Fruit fly (Drosophila melanogaster) whole organism, embryonic: Measurements from ENCODE around the gene CG9590.
A peak's percentile ranks its signal among the peaks of the same experiment; 100 is the strongest.

Experiments
- Abd-B ChIP-seq: fragments of 200-800 bp; sonication (Bioruptor generic); optimal IDR thresholded peaks from 2 replicates; lab custom pipeline; 2018; ENCODE audit warnings: missing biosample characterization, mild to moderate bottlenecking, missing genetic modification characterization, moderate library complexity
- Antp ChIP-seq: fragments of 200-800 bp; sonication (Bioruptor generic); optimal IDR thresholded peaks from 3 replicates; lab custom pipeline; 2016; ENCODE audit warnings: missing biosample characterization, missing genetic modification characterization
- B-H2 ChIP-seq: fragments of 200-800 bp; sonication (Bioruptor generic); optimal IDR thresholded peaks from 2 replicates; lab custom pipeline; 2018; ENCODE audit warnings: missing biosample characterization, mild to moderate bottlenecking, missing genetic modification characterization
- CG12299 ChIP-seq: fragments of 200-800 bp; sonication (Bioruptor generic); optimal IDR thresholded peaks from 2 replicates; lab custom pipeline; 2018; ENCODE audit warnings: missing biosample characterization, mild to moderate bottlenecking, missing genetic modification characterization
- CG12659 ChIP-seq: fragments of 200-800 bp; sonication (Bioruptor generic); optimal IDR thresholded peaks from 3 replicates; lab custom pipeline; 2017; ENCODE audit warnings: mild to moderate bottlenecking, missing biosample characterization, missing genetic modification reagents, missing genetic modification characterization
- CG12942 ChIP-seq: fragments of 200-800 bp; sonication (Bioruptor generic); optimal IDR thresholded peaks from 3 replicates; lab custom pipeline; 2016; ENCODE audit warnings: missing biosample characterization, missing genetic modification characterization
- CG14050 ChIP-seq: fragments of 200-800 bp; sonication (Bioruptor generic); IDR thresholded peaks from 3 replicates; pipeline ENCODE4 v1.3.6; 2022; ENCODE audit warnings: missing biosample characterization, missing genetic modification characterization
- CG17186 ChIP-seq: fragments of 200-800 bp; sonication (Bioruptor generic); optimal IDR thresholded peaks from 3 replicates; lab custom pipeline; 2017; ENCODE audit warnings: missing biosample characterization, missing genetic modification reagents, missing genetic modification characterization
- CG17802 ChIP-seq: fragments of 200-800 bp; sonication (Bioruptor generic); optimal IDR thresholded peaks from 2 replicates; lab custom pipeline; 2018; ENCODE audit warnings: missing biosample characterization, mild to moderate bottlenecking, missing genetic modification characterization, moderate library complexity
- CG17912 ChIP-seq: fragments of 200-800 bp; sonication (Bioruptor generic); optimal IDR thresholded peaks from 2 replicates; lab custom pipeline; 2018; ENCODE audit warnings: missing biosample characterization, mild to moderate bottlenecking, missing genetic modification characterization
- CG1832 ChIP-seq: fragments of 200-800 bp; sonication (Bioruptor generic); optimal IDR thresholded peaks from 2 replicates; lab custom pipeline; 2017; ENCODE audit warnings: missing biosample characterization, mild to moderate bottlenecking, missing genetic modification characterization, inconsistent platforms
- CG2120 ChIP-seq: fragments of 200-800 bp; sonication (Bioruptor generic); optimal IDR thresholded peaks from 3 replicates; lab custom pipeline; 2016; ENCODE audit warnings: missing biosample characterization, missing genetic modification characterization
- CG31441 ChIP-seq: fragments of 200-800 bp; sonication (Bioruptor generic); IDR thresholded peaks from 2 replicates; pipeline ENCODE4 v1.3.6; 2022; ENCODE audit warnings: missing biosample characterization, missing genetic modification characterization
- CG3407 ChIP-seq: fragments of 200-800 bp; sonication (Bioruptor generic); optimal IDR thresholded peaks from 2 replicates; lab custom pipeline; 2018; ENCODE audit warnings: missing biosample characterization, mild to moderate bottlenecking, missing genetic modification characterization
- CG4617 ChIP-seq: fragments of 200-800 bp; sonication (Bioruptor generic); optimal IDR thresholded peaks from 3 replicates; lab custom pipeline; 2016; ENCODE audit warnings: missing biosample characterization, missing genetic modification characterization, borderline replicate concordance
- CG4707 ChIP-seq: fragments of 200-800 bp; sonication (Bioruptor generic); optimal IDR thresholded peaks from 2 replicates; lab custom pipeline; 2018; ENCODE audit warnings: missing biosample characterization, mild to moderate bottlenecking, missing genetic modification characterization, moderate library complexity
- CG6765 ChIP-seq: fragments of 200-800 bp; sonication (Bioruptor generic); optimal IDR thresholded peaks from 3 replicates; lab custom pipeline; 2017; ENCODE audit warnings: missing biosample characterization, mild to moderate bottlenecking, missing genetic modification characterization
- CG6813 ChIP-seq: fragments of 200-800 bp; sonication (Bioruptor generic); optimal IDR thresholded peaks from 2 replicates; lab custom pipeline; 2017; ENCODE audit warnings: missing biosample characterization, missing genetic modification characterization, mild to moderate bottlenecking, moderate library complexity, missing genetic modification reagents
- CG9817 ChIP-seq: fragments of 200-800 bp; sonication (Bioruptor generic); optimal IDR thresholded peaks from 2 replicates; lab custom pipeline; 2018; ENCODE audit warnings: missing biosample characterization, mild to moderate bottlenecking, missing genetic modification characterization, moderate library complexity
- CG9932 ChIP-seq: fragments of 200-800 bp; sonication (Bioruptor generic); IDR thresholded peaks from 2 replicates; pipeline ENCODE4 v1.3.6; 2022; ENCODE audit warnings: missing biosample characterization, missing genetic modification characterization
- Dll ChIP-seq: fragments of 200-800 bp; sonication (Bioruptor generic); IDR thresholded peaks from 4 replicates; pipeline ENCODE4 v1.3.6; 2022; ENCODE audit warnings: missing biosample characterization, missing genetic modification characterization; ENCODE audit not compliant: partially characterized antibody
- ERR ChIP-seq: fragments of 200-800 bp; sonication (Bioruptor generic); optimal IDR thresholded peaks from 2 replicates; lab custom pipeline; 2016; ENCODE audit warnings: missing biosample characterization, missing genetic modification characterization
- MBD-R2 ChIP-seq: fragments of 200-800 bp; sonication (Bioruptor generic); IDR thresholded peaks from 2 replicates; pipeline ENCODE4 v1.3.6; 2022; ENCODE audit warnings: missing biosample characterization, missing genetic modification characterization
- Scr ChIP-seq: fragments of 200-800 bp; sonication (Bioruptor generic); IDR thresholded peaks from 2 replicates; pipeline ENCODE4 v1.3.6; 2022; ENCODE audit warnings: missing biosample characterization, missing genetic modification characterization; ENCODE audit not compliant: partially characterized antibody
- Sry-β ChIP-seq: fragments of 200-800 bp; sonication (Bioruptor generic); optimal IDR thresholded peaks from 2 replicates; lab custom pipeline; 2018; ENCODE audit warnings: missing biosample characterization, mild to moderate bottlenecking, missing genetic modification characterization, moderate library complexity
- aop ChIP-seq: fragments of 200-800 bp; sonication (Bioruptor generic); IDR thresholded peaks from 2 replicates; pipeline ENCODE4 v1.3.6; 2022; ENCODE audit warnings: missing biosample characterization, missing genetic modification characterization
- bsh ChIP-seq, 2 experiments: fragments of 200-800 bp; sonication (Bioruptor generic); optimal IDR thresholded peaks; 2 replicates each; lab custom pipeline; 2017 to 2018; ENCODE audit warnings: mild to moderate bottlenecking in 2 of 2, missing biosample characterization in 2 of 2, missing genetic modification characterization in 2 of 2, moderate library complexity in 1 of 2
- cad ChIP-seq: fragments of >200 bp; optimal IDR thresholded peaks from 2 replicates; lab custom pipeline; 2017; ENCODE audit warnings: missing biosample characterization, missing genetic modification characterization
- chn ChIP-seq: fragments of 200-800 bp; sonication (Bioruptor generic); optimal IDR thresholded peaks from 2 replicates; lab custom pipeline; 2016; ENCODE audit warnings: missing biosample characterization, missing genetic modification characterization
- da ChIP-seq: fragments of 200-800 bp; sonication (Bioruptor generic); optimal IDR thresholded peaks from 2 replicates; lab custom pipeline; 2016; ENCODE audit warnings: missing biosample characterization, missing genetic modification characterization
- dm ChIP-seq: fragments of 200-800 bp; sonication (Bioruptor generic); optimal IDR thresholded peaks from 3 replicates; lab custom pipeline; 2016; ENCODE audit warnings: missing biosample characterization, missing genetic modification characterization
- dpn ChIP-seq, 2 experiments: fragments of 200-800 bp; sonication (Bioruptor generic); optimal IDR thresholded peaks; 3 replicates each; lab custom pipeline; 2016; ENCODE audit warnings: missing biosample characterization in 2 of 2, missing genetic modification characterization in 2 of 2
- dysf ChIP-seq: fragments of 200-800 bp; sonication (Bioruptor generic); IDR thresholded peaks from 3 replicates; pipeline ENCODE4 v1.3.6; 2022; ENCODE audit warnings: missing biosample characterization, missing genetic modification characterization
- ems ChIP-seq: fragments of 200-800 bp; sonication (Bioruptor generic); optimal IDR thresholded peaks from 3 replicates; lab custom pipeline; 2016; ENCODE audit warnings: missing biosample characterization, missing genetic modification characterization
- gfzf ChIP-seq: fragments of 200-800 bp; sonication (Bioruptor generic); optimal IDR thresholded peaks from 2 replicates; lab custom pipeline; 2016; ENCODE audit warnings: missing biosample characterization, mild to moderate bottlenecking, missing genetic modification characterization, moderate library complexity
- hb ChIP-seq: fragments of 200-800 bp; sonication (Bioruptor generic); IDR thresholded peaks from 3 replicates; pipeline ENCODE4 v1.3.6; 2022; ENCODE audit warnings: missing biosample characterization, missing genetic modification characterization; ENCODE audit not compliant: partially characterized antibody
- inv ChIP-seq: fragments of 200-800 bp; sonication (Bioruptor generic); IDR thresholded peaks from 2 replicates; pipeline ENCODE4 v1.3.6; 2022; ENCODE audit warnings: missing biosample characterization, missing genetic modification characterization; ENCODE audit not compliant: partially characterized antibody
- kni ChIP-seq: fragments of 200-800 bp; sonication (Bioruptor generic); optimal IDR thresholded peaks from 3 replicates; lab custom pipeline; 2017; ENCODE audit warnings: mild to moderate bottlenecking, missing biosample characterization, missing genetic modification reagents, missing genetic modification characterization
- knrl ChIP-seq: fragments of 200-800 bp; sonication (Bioruptor generic); IDR thresholded peaks from 3 replicates; pipeline ENCODE4 v1.3.6; 2022; ENCODE audit warnings: missing biosample characterization, missing genetic modification characterization; ENCODE audit not compliant: partially characterized antibody
- lab ChIP-seq: fragments of 200-800 bp; sonication (Bioruptor generic); optimal IDR thresholded peaks from 3 replicates; lab custom pipeline; 2017; ENCODE audit warnings: missing biosample characterization, missing genetic modification characterization, mild to moderate bottlenecking, moderate library complexity, missing genetic modification reagents
- lov ChIP-seq, 2 experiments: fragments of 200-800 bp in 1 of 2; fragments of >200 bp in 1 of 2; sonication (Bioruptor generic) in 1 of 2; IDR thresholded peaks in 1 of 2; optimal IDR thresholded peaks in 1 of 2; 2 replicates in 1 of 2; 3 replicates in 1 of 2; pipeline versions ENCODE4 v1.3.6 to Lab custom; 2017 to 2022; ENCODE audit warnings: missing biosample characterization in 1 of 2, missing genetic modification characterization in 1 of 2
- mirr ChIP-seq: fragments of 200-800 bp; sonication (Bioruptor generic); optimal IDR thresholded peaks from 3 replicates; lab custom pipeline; 2018; ENCODE audit warnings: missing biosample characterization, mild to moderate bottlenecking, missing genetic modification characterization
- onecut ChIP-seq: fragments of 200-800 bp; sonication (Bioruptor generic); IDR thresholded peaks from 2 replicates; pipeline ENCODE4 v1.3.6; 2022; ENCODE audit warnings: missing biosample characterization, missing genetic modification characterization
- pfk ChIP-seq: fragments of 200-800 bp; sonication (Bioruptor generic); optimal IDR thresholded peaks from 2 replicates; lab custom pipeline; 2018; ENCODE audit warnings: missing biosample characterization, mild to moderate bottlenecking, missing genetic modification characterization, moderate library complexity
- ro ChIP-seq: fragments of 200-800 bp; sonication (Bioruptor generic); IDR thresholded peaks from 2 replicates; pipeline ENCODE4 v1.3.6; 2022; ENCODE audit warnings: missing biosample characterization, missing genetic modification characterization
- tll ChIP-seq, 2 experiments: fragments of 200-800 bp in 1 of 2; fragments of >200 bp in 1 of 2; sonication (Bioruptor generic) in 1 of 2; optimal IDR thresholded peaks; 2 replicates each; lab custom pipeline; 2017 to 2019; ENCODE audit warnings: missing biosample characterization in 2 of 2, missing genetic modification characterization in 2 of 2, mild to moderate bottlenecking in 1 of 2, moderate library complexity in 1 of 2
- zfh1 ChIP-seq: fragments of 200-800 bp; sonication (Bioruptor generic); IDR thresholded peaks from 3 replicates; pipeline ENCODE4 v1.3.6; 2022; ENCODE audit warnings: missing biosample characterization, missing genetic modification characterization
- zfh2 ChIP-seq: fragments of 200-800 bp; sonication (Bioruptor generic); optimal IDR thresholded peaks from 2 replicates; lab custom pipeline; 2016; ENCODE audit warnings: missing biosample characterization, missing genetic modification characterization

Gene CG9590

DNA sequence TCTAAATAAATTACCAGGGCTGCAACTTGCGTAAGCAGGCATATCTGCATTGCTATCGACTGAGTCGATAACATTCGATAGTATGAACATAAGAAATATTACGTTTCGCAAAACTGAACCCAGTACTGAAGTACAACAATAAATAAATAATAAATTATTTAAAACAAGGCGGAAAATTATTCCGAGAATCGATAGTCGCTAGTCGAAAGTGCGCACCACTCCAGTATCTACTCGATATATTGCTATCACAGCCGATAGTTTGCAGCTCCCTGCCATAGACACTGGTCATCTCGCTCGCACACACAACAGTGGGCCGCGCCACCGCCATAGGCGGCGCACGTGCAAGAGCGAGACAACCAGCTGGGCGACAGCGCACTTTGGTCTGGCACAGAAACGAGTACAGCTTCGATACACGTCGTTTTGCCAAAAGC, 6.9 kb downstream of the CG9590 start, which contains the start of gene nsl1 (continued):
- peak; percentile 19; the same call in 1 of the 2 replicates for TF ChIP-seq aop
- TF ChIP-seq B-H2 (GFP tag; lab: Kevin White, UChicago) = no peak
- 0 out of 3 replicates have a peak, but pooled peaks have one; percentile 8 for TF ChIP-seq dysf (GFP tag; lab: Robert Waterston, UW)
- peak; percentile 13 for TF ChIP-seq CG9817 (tag; lab: Kevin White, UChicago)
- TF ChIP-seq knrl (GFP tag; lab: Robert Waterston, UW) = peak; percentile 97
- TF ChIP-seq CG9932 = peak; percentile 61
- no peak for TF ChIP-seq CG6765 (GFP tag; lab: Kevin White, UChicago)
- peak; percentile 56; the same call in 1 of the 2 replicates for TF ChIP-seq MBD-R2 (GFP tag; lab: Robert Waterston, UW)
- TF ChIP-seq Dll (GFP tag; lab: Robert Waterston, UW) = peak; percentile 97
- peak; percentile 20 for TF ChIP-seq ems (GFP tag; lab: Kevin White, UChicago)
- peak; percentile 40 for TF ChIP-seq CG4617
- peak; percentile 1 for TF ChIP-seq Abd-B (GFP tag; lab: Kevin White, UChicago)
- peak; percentile 87 for TF ChIP-seq CG12659 (GFP tag; lab: Kevin White, UChicago)
- TF ChIP-seq CG17802 (tag; lab: Kevin White, UChicago) = peak; percentile 75
- TF ChIP-seq lov (optimal IDR thresholded peaks at IDR 0.05; lab: Kevin White, UChicago) = no peak
- 0 out of 3 replicates have a peak, but pooled peaks have one; percentile 5 for TF ChIP-seq lov (GFP tag; IDR thresholded peaks at IDR 0.05; lab: Robert Waterston, UW)
- peak; percentile 21 for TF ChIP-seq Sry-β (GFP tag; lab: Kevin White, UChicago)
- TF ChIP-seq CG17186 = peak; percentile 98
- TF ChIP-seq dpn (GFP tag; optimal IDR thresholded peaks at IDR 0.05; lab: Kevin White, UChicago) = peak in 1 of 2 experiments; percentile 37
- TF ChIP-seq dm (GFP tag; lab: Kevin White, UChicago) = peak; percentile 54
- TF ChIP-seq ERR (GFP tag; lab: Kevin White, UChicago) = no peak
- TF ChIP-seq gfzf (GFP tag; lab: Kevin White, UChicago) = peak; percentile 7
- peak; percentile 24; the same call in 1 of the 3 replicates for TF ChIP-seq zfh1 (GFP tag; lab: Robert Waterston, UW)
- no peak for TF ChIP-seq CG3407 (GFP tag; lab: Kevin White, UChicago)
- TF ChIP-seq lab (GFP tag; lab: Kevin White, UChicago) = peak; percentile 64
- TF ChIP-seq da (GFP tag; lab: Kevin White, UChicago) = no peak
- TF ChIP-seq CG2120 (GFP tag; lab: Kevin White, UChicago) = peak; percentile 14
- peak; percentile 42 for TF ChIP-seq zfh2 (GFP tag; lab: Kevin White, UChicago)
- 0 out of 3 replicates have a peak, but pooled peaks have one; percentile 14 for TF ChIP-seq CG14050 (GFP tag; lab: Robert Waterston, UW)
- TF ChIP-seq kni (GFP tag; lab: Kevin White, UChicago) = peak; percentile 46
- peak; percentile 99 for TF ChIP-seq CG1832 (GFP tag; lab: Kevin White, UChicago)
- peak; percentile 97 for TF ChIP-seq hb (GFP tag; lab: Robert Waterston, UW)
- peak; percentile 97 for TF ChIP-seq inv (GFP tag; lab: Robert Waterston, UW)
- peak; percentile 14; the same call in 1 of the 2 replicates for TF ChIP-seq onecut (GFP tag; lab: Robert Waterston, UW)
- TF ChIP-seq Scr (GFP tag; lab: Robert Waterston, UW) = peak; percentile 98
- no peak for TF ChIP-seq CG17912 (GFP tag; lab: Kevin White, UChicago)
- TF ChIP-seq CG12299 (tag; lab: Kevin White, UChicago) = peak; percentile 19
- peak; percentile 24 for TF ChIP-seq Antp (GFP tag; lab: Kevin White, UChicago)
- 0 out of 2 replicates have a peak, but pooled peaks have one; percentile 31 for TF ChIP-seq CG31441 (GFP tag; lab: Robert Waterston, UW)
- no peak for TF ChIP-seq cad (GFP tag; lab: Kevin White, UChicago)
- peak; percentile 4 for TF ChIP-seq CG6813 (GFP tag; lab: Kevin White, UChicago)
- no peak for TF ChIP-seq ro (GFP tag; lab: Robert Waterston, UW)
- TF ChIP-seq CG4707 = no peak
- peak; percentile 77 for TF ChIP-seq chn (GFP tag; lab: Kevin White, UChicago)
- TF ChIP-seq tll (GFP tag; optimal IDR thresholded peaks at IDR 0.05; lab: Kevin White, UChicago) = peak in 1 of 2 experiments; percentile 53
- peak; percentile 33 for TF ChIP-seq mirr (GFP tag; lab: Kevin White, UChicago)
- TF ChIP-seq bsh (GFP tag; optimal IDR thresholded peaks at IDR 0.05; lab: Kevin White, UChicago) = peak in 1 of 2 experiments; percentile 31
- peak; percentile 39 for TF ChIP-seq CG12942 (GFP tag; lab: Kevin White, UChicago)
- no peak for TF ChIP-seq pfk (GFP tag; lab: Kevin White, UChicago)
